Worm (Caenorhabditis elegans) whole organism, late embryonic: ENCODE results near the gene Y53C12B.7.
A peak's percentile ranks its signal among the peaks of the same experiment; 100 is the strongest.

Experiments used
- ama-1 ChIP-seq: fragments of 150-350 bp; optimal IDR thresholded peaks from 2 replicates; lab custom pipeline; 2014
- ceh-14 ChIP-seq: sonication (generic microtip); optimal IDR thresholded peaks from 2 replicates; lab custom pipeline; 2016; ENCODE audit warnings: missing genotype, missing genetic modification characterization, missing compliant biosample characterization
- ceh-18 ChIP-seq: sonication (generic microtip); optimal IDR thresholded peaks from 2 replicates; lab custom pipeline; 2016; ENCODE audit warnings: missing genetic modification characterization, missing compliant biosample characterization
- ceh-19 ChIP-seq: fragments of 200-800 bp; sonication (Bioruptor generic); optimal IDR thresholded peaks from 2 replicates; lab custom pipeline; 2018; ENCODE audit warnings: mild to moderate bottlenecking, missing genetic modification characterization, missing compliant biosample characterization
- ceh-2 ChIP-seq: sonication (generic microtip); optimal IDR thresholded peaks from 2 replicates; lab custom pipeline; 2016; ENCODE audit warnings: missing genotype, missing genetic modification characterization, missing compliant biosample characterization
- ceh-22 ChIP-seq: sonication (generic microtip); optimal IDR thresholded peaks from 2 replicates; lab custom pipeline; 2017; ENCODE audit warnings: missing biosample characterization, missing genetic modification characterization
- ceh-24 ChIP-seq: sonication (generic microtip); optimal IDR thresholded peaks from 2 replicates; lab custom pipeline; 2016; ENCODE audit warnings: mild to moderate bottlenecking, missing genetic modification characterization, missing compliant biosample characterization
- ceh-31 ChIP-seq: sonication (generic microtip); optimal IDR thresholded peaks from 2 replicates; lab custom pipeline; 2016; ENCODE audit warnings: missing genetic modification characterization, missing compliant biosample characterization
- ceh-34 ChIP-seq: sonication (generic microtip); optimal IDR thresholded peaks from 2 replicates; lab custom pipeline; 2016; ENCODE audit warnings: mild to moderate bottlenecking, missing genetic modification characterization, missing compliant biosample characterization
- ceh-45 ChIP-seq: fragments of 200-800 bp; sonication (Bioruptor generic); IDR thresholded peaks from 2 replicates; pipeline ENCODE4 v1.3.6; 2022; ENCODE audit warnings: missing genetic modification reagents, missing genetic modification characterization, missing compliant biosample characterization
- elt-2 ChIP-seq: sonication (generic microtip); optimal IDR thresholded peaks from 2 replicates; lab custom pipeline; 2016; ENCODE audit warnings: missing genetic modification reagents, missing genetic modification characterization, missing compliant biosample characterization
- elt-4 ChIP-seq: sonication (generic microtip); optimal IDR thresholded peaks from 2 replicates; lab custom pipeline; 2016; ENCODE audit warnings: missing genetic modification characterization, missing compliant biosample characterization
- eyg-1 ChIP-seq: sonication (generic microtip); optimal IDR thresholded peaks from 2 replicates; lab custom pipeline; 2016; ENCODE audit warnings: missing genotype, missing genetic modification characterization, missing compliant biosample characterization
- fax-1 ChIP-seq: sonication (generic microtip); optimal IDR thresholded peaks from 2 replicates; lab custom pipeline; 2016; ENCODE audit warnings: missing genotype, missing genetic modification characterization, missing compliant biosample characterization
- fkh-6 ChIP-seq: sonication (generic microtip); optimal IDR thresholded peaks from 2 replicates; lab custom pipeline; 2016; ENCODE audit warnings: missing genetic modification characterization, missing compliant biosample characterization
- hlh-30 ChIP-seq: sonication (generic microtip); optimal IDR thresholded peaks from 2 replicates; lab custom pipeline; 2017; ENCODE audit warnings: antibody characterized with exemption, missing genetic modification characterization, missing compliant biosample characterization; ENCODE audit not compliant: insufficient read depth
- hlh-8 ChIP-seq: sonication (generic microtip); optimal IDR thresholded peaks from 2 replicates; lab custom pipeline; 2016; ENCODE audit warnings: missing genotype, missing genetic modification characterization, missing compliant biosample characterization
- lin-11 ChIP-seq: fragments of 200-800 bp; sonication (Bioruptor generic); optimal IDR thresholded peaks from 2 replicates; lab custom pipeline; 2018; ENCODE audit warnings: mild to moderate bottlenecking, missing genetic modification characterization, missing compliant biosample characterization
- madf-2 ChIP-seq: sonication (generic microtip); optimal IDR thresholded peaks from 2 replicates; lab custom pipeline; 2017; ENCODE audit warnings: missing genetic modification characterization, missing compliant biosample characterization
- mec-3 ChIP-seq: sonication (generic microtip); optimal IDR thresholded peaks from 2 replicates; lab custom pipeline; 2016; ENCODE audit warnings: borderline replicate concordance, missing genetic modification characterization, missing compliant biosample characterization
- nhr-11 ChIP-seq: fragments of 150-350 bp; optimal IDR thresholded peaks from 2 replicates; lab custom pipeline; 2014; ENCODE audit warnings: missing biosample characterization, missing genetic modification characterization
- nhr-232 ChIP-seq: sonication (generic microtip); optimal IDR thresholded peaks from 2 replicates; lab custom pipeline; 2016; ENCODE audit warnings: missing genetic modification characterization, missing compliant biosample characterization
- npax-4 ChIP-seq: sonication (generic microtip); optimal IDR thresholded peaks from 2 replicates; lab custom pipeline; 2016; ENCODE audit warnings: missing genetic modification characterization, missing compliant biosample characterization
- pat-9 ChIP-seq: fragments of 200-800 bp; sonication (Bioruptor generic); optimal IDR thresholded peaks from 2 replicates; lab custom pipeline; 2018; ENCODE audit warnings: mild to moderate bottlenecking, missing genetic modification characterization, moderate library complexity, missing compliant biosample characterization
- pax-1 ChIP-seq: fragments of 150-350 bp; optimal IDR thresholded peaks from 2 replicates; lab custom pipeline; 2014; ENCODE audit warnings: missing biosample characterization, missing genetic modification characterization
- pros-1 ChIP-seq: fragments of 150-350 bp; optimal IDR thresholded peaks from 2 replicates; lab custom pipeline; 2014; ENCODE audit warnings: missing biosample characterization, missing genetic modification reagents, missing genetic modification characterization
- rnt-1 ChIP-seq: sonication (generic microtip); optimal IDR thresholded peaks from 2 replicates; lab custom pipeline; 2016; ENCODE audit warnings: missing genetic modification characterization, missing compliant biosample characterization
- sox-2 ChIP-seq: fragments of 200-800 bp; sonication (Bioruptor generic); IDR thresholded peaks from 2 replicates; pipeline ENCODE4 v1.3.6; 2022; ENCODE audit warnings: missing genetic modification reagents, missing genetic modification characterization, missing compliant biosample characterization
- sox-4 ChIP-seq: sonication (generic microtip); optimal IDR thresholded peaks from 2 replicates; lab custom pipeline; 2017; ENCODE audit warnings: mild to moderate bottlenecking, missing genetic modification characterization, inconsistent platforms, missing compliant biosample characterization
- syd-9 ChIP-seq: sonication (generic microtip); optimal IDR thresholded peaks from 2 replicates; lab custom pipeline; 2016; ENCODE audit warnings: mild to moderate bottlenecking, missing genetic modification characterization, moderate library complexity, missing compliant biosample characterization
- tbx-2 ChIP-seq: sonication (generic microtip); optimal IDR thresholded peaks from 2 replicates; lab custom pipeline; 2016; ENCODE audit warnings: missing genetic modification characterization, missing compliant biosample characterization
- ttx-3 ChIP-seq: sonication (generic microtip); optimal IDR thresholded peaks from 2 replicates; lab custom pipeline; 2016; ENCODE audit warnings: missing genetic modification reagents, missing genetic modification characterization, missing compliant biosample characterization
- unc-3 ChIP-seq, 2 experiments: fragments of 200-800 bp in 1 of 2; sonication (Bioruptor generic) in 1 of 2; sonication (generic microtip) in 1 of 2; conservative IDR thresholded peaks in 1 of 2; optimal IDR thresholded peaks in 1 of 2; 2 replicates each; pipeline versions ENCODE4 v1.3.6 to Lab custom; 2016 to 2022; ENCODE audit warnings: missing compliant biosample characterization in 2 of 2, missing genetic modification characterization in 2 of 2, missing genetic modification reagents in 1 of 2
- unc-42 ChIP-seq: sonication (generic microtip); optimal IDR thresholded peaks from 2 replicates; lab custom pipeline; 2016; ENCODE audit warnings: missing genotype, missing genetic modification characterization, missing compliant biosample characterization
- unc-55 ChIP-seq: sonication (generic microtip); optimal IDR thresholded peaks from 2 replicates; lab custom pipeline; 2017; ENCODE audit warnings: missing biosample characterization, missing genetic modification reagents, missing genetic modification characterization

Y53C12B.7 gene

DNA sequence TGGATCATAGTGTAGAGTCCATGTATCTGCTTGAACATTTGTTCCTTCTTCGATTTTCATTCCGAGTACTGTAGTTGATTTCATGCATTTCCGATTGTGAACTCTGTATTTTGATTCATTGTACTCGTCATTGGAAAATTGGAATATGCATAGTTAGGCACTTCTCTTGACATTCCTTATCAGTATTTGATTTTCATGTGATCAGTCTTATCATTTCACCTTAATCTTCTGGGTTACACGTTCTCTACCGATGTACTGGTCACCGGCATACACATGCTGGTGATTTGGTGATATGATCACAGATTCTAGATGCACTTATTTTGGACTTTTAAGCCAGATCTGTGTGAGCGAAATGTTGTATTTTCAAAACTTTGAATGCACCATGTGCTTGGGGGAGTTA is 38.2 kb upstream of the Y53C12B.7 start:
- TF ChIP-seq nhr-232 (tag; lab: Kevin White, UChicago) (no peak), elt-2 (tag; lab: Kevin White, UChicago) (peak; percentile 86)
- TF ChIP-seq, all 69 proteins: peak for 1

DNA sequence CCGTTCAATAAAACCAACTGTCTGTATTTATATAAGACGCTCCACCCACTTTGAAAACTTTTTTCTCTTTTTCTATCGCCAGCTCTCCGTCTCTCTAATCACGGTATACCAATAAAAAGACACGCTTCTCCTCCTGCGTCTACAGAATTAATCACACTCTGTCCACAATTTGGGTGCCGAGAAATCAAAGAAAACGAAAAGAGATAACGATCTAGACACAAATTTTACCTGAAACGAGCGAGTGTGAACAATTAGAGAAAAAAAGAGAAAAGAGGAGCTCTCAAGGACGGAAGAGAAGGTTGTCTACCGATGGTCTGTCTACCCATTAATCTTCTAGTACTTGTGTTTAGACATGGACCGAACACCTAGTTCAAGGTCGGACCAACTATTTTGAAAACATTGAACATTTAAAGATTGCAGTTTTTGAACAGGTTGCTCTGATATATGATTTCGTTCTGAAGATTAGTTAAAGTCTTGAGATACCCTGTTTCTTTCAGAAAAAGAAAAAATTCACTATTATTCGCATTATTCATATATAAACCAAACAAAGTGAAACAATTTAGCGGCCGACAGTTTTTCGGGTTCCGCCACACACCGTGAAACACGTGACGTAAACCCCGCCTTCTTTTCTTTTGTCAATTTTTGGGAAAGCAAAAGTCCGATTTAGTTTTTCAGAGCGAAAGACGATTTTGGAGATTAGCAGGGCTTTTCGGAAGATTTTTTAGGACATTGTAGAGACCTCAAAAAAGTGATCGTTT is 34.6 kb upstream of the Y53C12B.7 start, which contains the start of gene cyp-13A2:
TSS of gene cyp-13A2 (minus strand) at position 235 of the 758 bp plus-strand sequence.
- no peak for TF ChIP-seq pat-9
- peak; percentile 13 for TF ChIP-seq nhr-11 (tag; lab: Kevin White, UChicago)
- TF ChIP-seq tbx-2 (tag; lab: Kevin White, UChicago), result no peak
- no peak for TF ChIP-seq lin-11 (tag; lab: Kevin White, UChicago)
- TF ChIP-seq ceh-19 (GFP tag; lab: Kevin White, UChicago), result no peak
- peak; percentile 24 for TF ChIP-seq hlh-30 (tag; lab: Kevin White, UChicago)
- TF ChIP-seq unc-42 (tag; lab: Kevin White, UChicago), result no peak
- peak; percentile 2 for TF ChIP-seq rnt-1 (tag; lab: Kevin White, UChicago)
- peak; percentile 30 for TF ChIP-seq elt-2 (tag; lab: Kevin White, UChicago)
- TF ChIP-seq, all 69 proteins: peak for 4

DNA sequence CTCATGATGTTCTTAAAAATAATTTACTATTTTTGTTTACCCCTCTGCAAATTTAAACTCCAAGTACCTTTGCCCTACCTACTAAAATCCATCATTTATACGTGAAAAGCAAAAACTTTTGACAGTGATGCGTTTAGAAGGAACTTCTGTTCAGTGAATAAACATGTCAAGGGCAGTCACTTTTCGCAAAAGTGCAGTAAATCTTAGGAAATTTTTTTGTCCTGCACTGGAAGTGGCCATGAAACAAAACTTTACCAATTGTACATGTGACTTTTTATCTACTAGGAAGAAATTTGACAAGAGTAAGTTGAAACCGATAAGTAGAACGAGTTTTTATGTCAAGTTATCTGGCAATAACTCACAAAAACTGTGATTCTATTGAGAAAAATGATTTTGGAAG is 33.2 kb upstream of the Y53C12B.7 start:
- no peak for TF ChIP-seq unc-55
- no peak for TF ChIP-seq rnt-1 (tag; lab: Kevin White, UChicago)
- no peak for TF ChIP-seq madf-2 (tag; lab: Kevin White, UChicago)
- no peak for TF ChIP-seq ceh-14 (tag; lab: Kevin White, UChicago)
- no peak for TF ChIP-seq ceh-18 (tag; lab: Kevin White, UChicago)
- no peak for TF ChIP-seq ceh-2
- TF ChIP-seq pros-1 (tag; lab: Kevin White, UChicago), result no peak
- no peak for TF ChIP-seq sox-4 (tag; lab: Kevin White, UChicago)
- no peak for TF ChIP-seq hlh-30 (tag; lab: Kevin White, UChicago)
- no peak for TF ChIP-seq ceh-22 (tag; lab: Kevin White, UChicago)
- TF ChIP-seq fkh-6 (tag; lab: Kevin White, UChicago), result no peak
- TF ChIP-seq pax-1, result no peak
- no peak for TF ChIP-seq npax-4 (tag; lab: Kevin White, UChicago)
- no peak for TF ChIP-seq fax-1
- no peak for TF ChIP-seq elt-4 (tag; lab: Kevin White, UChicago)
- TF ChIP-seq sox-2 (GFP tag; lab: Robert Waterston, UW), result no peak
- no peak for TF ChIP-seq hlh-8
- TF ChIP-seq unc-3 (GFP tag; conservative IDR thresholded peaks at IDR 0.05; lab: Robert Waterston, UW), result no peak
- TF ChIP-seq unc-3 (tag; optimal IDR thresholded peaks at IDR 0.05; lab: Kevin White, UChicago), result no peak
- no peak for TF ChIP-seq ama-1
- TF ChIP-seq, all 69 proteins: peak for 0

DNA sequence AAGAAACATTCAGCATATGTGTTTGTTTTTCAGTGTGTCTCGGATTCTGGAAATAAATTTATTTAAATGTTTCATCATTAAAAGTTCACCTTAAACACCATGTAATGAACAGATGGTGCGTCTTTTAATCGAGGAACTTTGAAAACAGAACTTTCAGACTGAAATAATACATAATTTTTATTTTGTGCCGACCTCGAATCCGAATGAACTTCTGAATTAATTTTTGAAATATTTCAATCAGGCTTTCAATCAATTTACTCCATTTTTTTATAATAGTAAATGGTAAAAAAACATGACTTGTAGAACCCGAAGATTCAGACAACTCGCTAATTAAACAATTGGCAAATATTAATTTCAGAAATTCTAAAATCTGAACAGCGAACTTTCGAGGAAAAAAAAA is 29.3 kb upstream of the Y53C12B.7 start, which contains the start of gene T10B9.14:
TSS of gene T10B9.14 (minus strand) at position 101 of the 400 bp plus-strand sequence.
- TF ChIP-seq pros-1 (tag; lab: Kevin White, UChicago) (no peak), ceh-31 (tag; lab: Kevin White, UChicago) (no peak)

DNA sequence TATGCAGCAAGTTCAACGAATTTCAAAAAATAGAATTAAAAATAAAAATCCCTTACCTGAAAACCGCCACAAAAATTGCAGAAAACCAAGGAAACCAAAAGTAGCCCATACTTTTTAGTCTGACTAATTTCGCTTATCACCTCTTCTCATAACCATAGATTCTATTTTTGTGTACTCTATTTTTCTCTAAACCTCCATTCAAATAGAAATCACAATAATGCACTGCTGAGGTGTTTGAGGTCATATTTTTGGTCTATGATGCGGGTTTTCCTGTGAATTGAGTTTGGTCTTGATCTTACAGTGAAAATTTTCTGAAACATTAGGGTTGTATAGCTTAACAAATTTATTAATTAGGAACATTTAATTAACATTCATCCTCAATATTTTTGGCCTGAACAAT is 28.8 kb upstream of the Y53C12B.7 start, which contains the start of gene cyp-13A1:
TSS of gene cyp-13A1 (minus strand) at position 156 of the 400 bp plus-strand sequence.
- peak; percentile 10 for TF ChIP-seq elt-2 (tag; lab: Kevin White, UChicago)
- no peak for TF ChIP-seq pat-9
- no peak for TF ChIP-seq eyg-1 (tag; lab: Kevin White, UChicago)
- no peak for TF ChIP-seq mec-3 (tag; lab: Kevin White, UChicago)
- TF ChIP-seq, all 69 proteins: peak for 1

DNA sequence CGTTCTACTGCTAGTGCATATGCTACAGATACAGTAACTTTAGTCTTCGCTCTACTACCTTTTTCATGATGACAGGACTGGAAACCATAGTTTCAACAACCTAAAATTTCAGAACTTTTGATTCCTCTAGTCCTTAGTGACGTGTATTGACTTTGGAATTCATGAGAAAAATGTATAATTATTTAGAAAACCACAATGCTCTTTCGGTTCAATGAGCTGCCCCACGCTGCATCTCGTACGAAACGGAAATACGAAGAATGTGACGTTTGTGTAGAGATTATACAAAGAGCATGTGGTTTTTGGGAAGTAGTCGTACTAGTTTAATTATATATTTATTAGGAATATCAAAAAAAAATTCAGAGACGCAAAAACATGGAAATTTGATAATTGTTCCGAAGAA is 25.5 kb upstream of the Y53C12B.7 start:
- TF ChIP-seq ceh-24 (tag; lab: Kevin White, UChicago) (no peak), syd-9 (tag; lab: Kevin White, UChicago) (no peak), pros-1 (tag; lab: Kevin White, UChicago) (no peak), ceh-45 (GFP tag; lab: Robert Waterston, UW) (no peak), ttx-3 (no peak), madf-2 (tag; lab: Kevin White, UChicago) (no peak), ceh-34 (no peak)
